Fruit fly (Drosophila melanogaster): ENCODE data around the gene I-t.

I-t gene

DNA sequence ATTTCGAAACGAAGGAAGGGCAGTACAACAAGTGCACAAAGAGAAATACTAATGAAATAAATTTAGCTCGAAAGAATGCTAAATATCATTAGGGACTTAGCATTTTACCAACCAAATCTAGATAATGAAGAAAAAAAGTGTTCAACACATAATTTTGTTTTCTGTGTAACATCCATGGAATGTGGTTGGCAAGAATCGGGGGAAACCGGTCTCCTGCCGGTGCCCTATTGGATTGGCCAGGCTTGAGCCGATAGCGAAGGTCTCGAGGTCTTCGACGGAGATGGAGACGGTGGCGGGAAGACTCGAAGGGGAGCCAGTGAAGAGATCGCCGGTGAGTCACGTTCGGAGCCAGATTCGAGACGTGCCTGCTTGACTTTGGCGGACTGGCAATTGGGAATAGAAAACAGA is 46.0 kb upstream of the I-t start (continued):
- peak; percentile 83 for TF ChIP-seq achi (GFP tag; optimal IDR thresholded peaks at IDR 0.05)
- TF ChIP-seq pdm3 (GFP tag; optimal IDR thresholded peaks at IDR 0.05), result peak; percentile 87
- TF ChIP-seq svp (GFP tag), result peak; percentile 98
- TF ChIP-seq fd85E (GFP tag; optimal IDR thresholded peaks at IDR 0.05), result no peak
- no peak for TF ChIP-seq fkh (GFP tag; optimal IDR thresholded peaks at IDR 0.05)
- TF ChIP-seq dsx (GFP tag; optimal IDR thresholded peaks at IDR 0.05; ENCODE audit: poor library complexity, severe bottlenecking), result peak; percentile 90
- TF ChIP-seq Ets96B (tag; optimal IDR thresholded peaks at IDR 0.05), result peak; percentile 86
- TF ChIP-seq Hr39 (GFP tag; optimal IDR thresholded peaks at IDR 0.05), result peak; percentile 85
- peak; percentile 76 for TF ChIP-seq CG9139 (GFP tag; optimal IDR thresholded peaks at IDR 0.05)
- peak; percentile 69 for TF ChIP-seq CG6854 (GFP tag; optimal IDR thresholded peaks at IDR 0.05)
- no peak for TF ChIP-seq Hr38 (GFP tag; optimal IDR thresholded peaks at IDR 0.05)
- TF ChIP-seq fd59A (GFP tag; optimal IDR thresholded peaks at IDR 0.05), result peak; percentile 71
- peak; percentile 86 for TF ChIP-seq Smox (GFP tag; optimal IDR thresholded peaks at IDR 0.05)
- TF ChIP-seq CG6276 (GFP tag; optimal IDR thresholded peaks at IDR 0.05), result peak; percentile 47
- TF ChIP-seq CG7368 (GFP tag; optimal IDR thresholded peaks at IDR 0.05), result peak; percentile 86
- TF ChIP-seq salr (GFP tag; optimal IDR thresholded peaks at IDR 0.05), result peak; percentile 47 to 70
- peak; percentile 16 for TF ChIP-seq dac (GFP tag; optimal IDR thresholded peaks at IDR 0.05)
- TF ChIP-seq CG10669 (GFP tag; optimal IDR thresholded peaks at IDR 0.05), result peak; percentile 88

DNA sequence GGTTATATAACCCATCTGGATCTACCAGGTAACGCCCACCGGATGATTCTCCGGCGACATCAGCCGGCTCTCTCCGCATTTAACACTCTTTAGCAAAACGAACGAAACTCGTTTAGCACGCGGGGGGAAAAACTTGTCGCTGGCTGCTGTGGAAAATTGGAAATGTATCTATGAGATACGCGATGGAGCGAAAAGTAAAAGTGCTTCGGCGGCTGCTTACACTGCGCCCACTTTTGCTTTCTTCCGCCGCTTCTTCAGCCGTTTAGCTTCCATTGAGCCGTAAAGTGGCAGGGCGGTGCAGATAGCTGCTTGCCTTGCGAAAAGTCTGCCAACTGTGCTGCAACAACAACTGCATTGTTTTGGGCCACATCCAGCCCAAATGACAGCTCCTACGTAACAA is 42.6 kb upstream of the I-t start:
- TF ChIP-seq Hr4 (GFP tag; optimal IDR thresholded peaks at IDR 0.05) (no peak), pdm3 (GFP tag; optimal IDR thresholded peaks at IDR 0.05) (no peak), CG8119 (GFP tag; IDR thresholded peaks at IDR 0.05) (no peak), CG9139 (GFP tag; optimal IDR thresholded peaks at IDR 0.05) (no peak), CG15336 (GFP tag; IDR thresholded peaks at IDR 0.05) (peak; percentile 30; the same call in 1 of the 2 replicates), eg (GFP tag; IDR thresholded peaks at IDR 0.05) (peak; percentile 8; the same call in 1 of the 3 replicates), CG6276 (GFP tag; optimal IDR thresholded peaks at IDR 0.05) (peak; percentile 14)

DNA sequence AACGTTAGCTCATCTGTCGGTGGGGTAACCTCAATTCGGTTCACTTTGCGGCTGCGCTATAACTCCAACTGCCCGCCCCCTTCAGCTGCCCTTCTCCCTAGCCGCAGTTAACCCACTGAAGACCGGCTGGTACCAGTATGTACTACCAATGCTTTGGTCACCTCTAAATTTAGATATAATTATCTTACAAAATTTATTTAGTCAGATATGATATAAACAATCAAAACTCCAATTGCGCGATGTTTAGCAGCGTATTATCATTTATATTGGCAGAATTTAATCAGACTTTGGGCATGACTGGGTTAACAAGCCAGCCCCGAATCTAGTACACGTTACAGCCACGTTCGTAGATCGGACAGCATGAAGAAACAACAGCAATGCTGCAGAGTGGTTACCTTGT is 42.1 kb upstream of the I-t start:
- TF ChIP-seq CG8632 (GFP tag; optimal IDR thresholded peaks at IDR 0.05) (peak; percentile 10), CG16779 (tag; optimal IDR thresholded peaks at IDR 0.05) (no peak), CG6854 (GFP tag; optimal IDR thresholded peaks at IDR 0.05) (no peak), Lpt (GFP tag; optimal IDR thresholded peaks at IDR 0.05) (peak; percentile 57), CG10669 (GFP tag; optimal IDR thresholded peaks at IDR 0.05) (peak; percentile 57), salr (GFP tag; optimal IDR thresholded peaks at IDR 0.05) (peak in 1 of 2 experiments; percentile 3), Met (GFP tag; optimal IDR thresholded peaks at IDR 0.05) (peak; percentile 32), CG8119 (GFP tag; IDR thresholded peaks at IDR 0.05) (peak; percentile 66; the same call in 2 of the 3 replicates), CG6276 (GFP tag; optimal IDR thresholded peaks at IDR 0.05) (peak; percentile 53), CG6808 (GFP tag; optimal IDR thresholded peaks at IDR 0.05) (peak; percentile 55), acj6 (GFP tag; optimal IDR thresholded peaks at IDR 0.05) (peak; percentile 39), Sox102F (GFP tag; optimal IDR thresholded peaks at IDR 0.05) (peak; percentile 5), fkh (GFP tag; optimal IDR thresholded peaks at IDR 0.05) (no peak), CG3032 (tag; optimal IDR thresholded peaks at IDR 0.05) (peak; percentile 53), fd59A (GFP tag; optimal IDR thresholded peaks at IDR 0.05) (peak; percentile 38), Hr39 (GFP tag; optimal IDR thresholded peaks at IDR 0.05) (no peak), CG31627 (GFP tag; optimal IDR thresholded peaks at IDR 0.05) (peak; percentile 11), CG10631 (GFP tag; optimal IDR thresholded peaks at IDR 0.05) (peak; percentile 43), CG11762 (GFP tag; optimal IDR thresholded peaks at IDR 0.05; ENCODE audit: insufficient read depth) (no peak), Hr4 (GFP tag; optimal IDR thresholded peaks at IDR 0.05) (peak; percentile 60), Sox14 (GFP tag; optimal IDR thresholded peaks at IDR 0.05) (peak; percentile 37), Eip93F (GFP tag; optimal IDR thresholded peaks at IDR 0.05) (no peak), Eip75B (GFP tag; optimal IDR thresholded peaks at IDR 0.05) (no peak), dsx (GFP tag; optimal IDR thresholded peaks at IDR 0.05; ENCODE audit: poor library complexity, severe bottlenecking) (peak; percentile 55), CG7368 (GFP tag; optimal IDR thresholded peaks at IDR 0.05) (no peak), CG34406 (GFP tag; optimal IDR thresholded peaks at IDR 0.05) (peak; percentile 24), CG15336 (GFP tag; IDR thresholded peaks at IDR 0.05) (peak; percentile 81), CG8319 (GFP tag; optimal IDR thresholded peaks at IDR 0.05) (no peak), pdm3 (GFP tag; optimal IDR thresholded peaks at IDR 0.05) (peak; percentile 59), dac (GFP tag; optimal IDR thresholded peaks at IDR 0.05) (peak; percentile 9), CG6163 (GFP tag; IDR thresholded peaks at IDR 0.05) (peak; percentile 64; the same call in 2 of the 3 replicates), Sox15 (GFP tag; optimal IDR thresholded peaks at IDR 0.05) (peak; percentile 11), lz (GFP tag; optimal IDR thresholded peaks at IDR 0.05) (peak; percentile 27), achi (GFP tag; optimal IDR thresholded peaks at IDR 0.05) (peak; percentile 52), esn (GFP tag; optimal IDR thresholded peaks at IDR 0.05) (no peak), CG11902 (GFP tag; optimal IDR thresholded peaks at IDR 0.05) (peak; percentile 0), fd85E (GFP tag; optimal IDR thresholded peaks at IDR 0.05) (no peak), Smox (GFP tag; optimal IDR thresholded peaks at IDR 0.05) (no peak), CG4318 (GFP tag; optimal IDR thresholded peaks at IDR 0.05) (peak; percentile 34), Ets96B (tag; optimal IDR thresholded peaks at IDR 0.05) (peak; percentile 43)

All from whole organism, prepupa.